Fruit fly (Drosophila melanogaster): ENCODE measurements around the gene mtSSB.

DNA sequence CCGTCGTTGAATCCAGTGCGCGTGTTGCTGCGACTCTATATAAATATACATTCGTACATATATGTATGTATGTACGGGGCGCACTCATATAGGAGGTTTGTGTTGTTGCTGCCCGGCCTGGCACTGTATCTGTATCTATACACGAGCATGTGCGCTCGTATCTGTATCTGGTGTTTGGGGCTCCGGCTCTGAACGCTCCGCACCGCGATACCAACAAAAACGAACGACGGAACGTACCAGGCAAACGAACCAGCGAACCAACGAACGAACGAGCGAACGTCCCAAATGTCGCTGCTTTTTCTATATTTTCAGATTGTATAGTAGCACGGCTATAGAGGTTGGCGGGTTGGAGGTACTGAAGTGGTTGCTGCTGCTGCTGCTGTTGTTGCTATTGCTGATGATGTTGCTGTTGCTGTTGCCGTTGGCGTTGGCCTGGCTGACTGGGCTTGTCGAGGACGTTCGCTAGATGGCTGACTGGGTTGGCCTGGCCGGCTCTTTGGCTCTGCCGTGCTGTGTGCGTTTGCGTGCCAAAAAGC, 2.1 kb upstream of the mtSSB start:
- TF ChIP-seq gl (tag; optimal IDR thresholded peaks at IDR 0.05), result no peak
- no peak for TF ChIP-seq rn (GFP tag; IDR thresholded peaks at IDR 0.05)
- no peak for TF ChIP-seq CG8159 (tag; optimal IDR thresholded peaks at IDR 0.05)
- peak; percentile 66; the same call in 2 of the 3 replicates for TF ChIP-seq fd96Ca (GFP tag; IDR thresholded peaks at IDR 0.05)
- TF ChIP-seq EcR (GFP tag; optimal IDR thresholded peaks at IDR 0.05), result peak; percentile 91
- no peak for TF ChIP-seq CG17806 (tag; optimal IDR thresholded peaks at IDR 0.05)
- no peak for TF ChIP-seq Snoo (tag; optimal IDR thresholded peaks at IDR 0.05)
- peak; percentile 68 for TF ChIP-seq Ets98B (GFP tag; IDR thresholded peaks at IDR 0.05)
- TF ChIP-seq D1 (tag; optimal IDR thresholded peaks at IDR 0.05), result no peak
- peak; percentile 32 for TF ChIP-seq CG12605 (GFP tag; IDR thresholded peaks at IDR 0.05)

Data from whole organism, pupa.